Fruit fly (Drosophila melanogaster) whole organism, prepupa: ENCODE data around the gene Gr9a.

Experiments
- Blimp-1 ChIP-seq: fragments of 200-800 bp; sonication (Bioruptor generic); optimal IDR thresholded peaks from 3 replicates; lab custom pipeline; 2017; ENCODE audit warnings: missing biosample characterization, missing genetic modification characterization, mild to moderate bottlenecking, moderate library complexity, missing genetic modification reagents
- CG10631 ChIP-seq: fragments of 200-800 bp; sonication (Bioruptor generic); optimal IDR thresholded peaks from 2 replicates; lab custom pipeline; 2016; ENCODE audit warnings: missing biosample characterization, missing genetic modification characterization
- CG10669 ChIP-seq: fragments of 200-800 bp; sonication (Bioruptor generic); optimal IDR thresholded peaks from 3 replicates; lab custom pipeline; 2018; ENCODE audit warnings: missing biosample characterization, mild to moderate bottlenecking, missing genetic modification characterization, moderate library complexity
- CG11294 ChIP-seq: fragments of 200-800 bp; sonication (Bioruptor generic); IDR thresholded peaks from 2 replicates; pipeline ENCODE4 v1.3.6; 2022; ENCODE audit warnings: missing biosample characterization, missing genetic modification characterization
- CG11902 ChIP-seq: fragments of 200-800 bp; sonication (Bioruptor generic); optimal IDR thresholded peaks from 3 replicates; lab custom pipeline; 2016; ENCODE audit warnings: missing biosample characterization, missing genetic modification characterization
- CG1621 ChIP-seq: fragments of 200-800 bp; sonication (Bioruptor generic); optimal IDR thresholded peaks from 3 replicates; lab custom pipeline; 2018; ENCODE audit warnings: missing biosample characterization, mild to moderate bottlenecking, missing genetic modification characterization
- CG16779 ChIP-seq: fragments of 200-800 bp; sonication (Bioruptor generic); optimal IDR thresholded peaks from 3 replicates; lab custom pipeline; 2017; ENCODE audit warnings: missing biosample characterization, mild to moderate bottlenecking, missing genetic modification characterization
- CG3032 ChIP-seq: fragments of 200-800 bp; optimal IDR thresholded peaks from 2 replicates; lab custom pipeline; 2019; ENCODE audit warnings: missing biosample characterization, mild to moderate bottlenecking, missing genetic modification characterization, moderate library complexity
- CG32006 ChIP-seq: fragments of 200-800 bp; sonication (Bioruptor generic); optimal IDR thresholded peaks from 3 replicates; lab custom pipeline; 2017; ENCODE audit warnings: missing biosample characterization, mild to moderate bottlenecking, missing genetic modification characterization
- CG34406 ChIP-seq: fragments of 200-800 bp; sonication (Bioruptor generic); optimal IDR thresholded peaks from 3 replicates; lab custom pipeline; 2016; ENCODE audit warnings: missing biosample characterization, missing genetic modification characterization
- CG3919 ChIP-seq: fragments of 200-800 bp; sonication (Bioruptor generic); optimal IDR thresholded peaks from 3 replicates; lab custom pipeline; 2016; ENCODE audit warnings: missing biosample characterization, missing genetic modification characterization
- CG4318 ChIP-seq: fragments of 200-800 bp; sonication (Bioruptor generic); optimal IDR thresholded peaks from 3 replicates; lab custom pipeline; 2017; ENCODE audit warnings: missing biosample characterization, mild to moderate bottlenecking, missing genetic modification characterization
- CG6163 ChIP-seq: fragments of 200-800 bp; sonication (Bioruptor generic); IDR thresholded peaks from 3 replicates; pipeline ENCODE4 v1.3.6; 2022; ENCODE audit warnings: missing biosample characterization, missing genetic modification characterization
- CG6276 ChIP-seq: fragments of 200-800 bp; sonication (Bioruptor generic); optimal IDR thresholded peaks from 2 replicates; lab custom pipeline; 2017; ENCODE audit warnings: missing biosample characterization, mild to moderate bottlenecking, missing genetic modification characterization
- CG6792 ChIP-seq: fragments of 200-800 bp; sonication (Bioruptor generic); optimal IDR thresholded peaks from 3 replicates; lab custom pipeline; 2016; ENCODE audit warnings: missing biosample characterization, missing genetic modification characterization
- CG6808 ChIP-seq: fragments of 200-800 bp; sonication (Bioruptor generic); optimal IDR thresholded peaks from 3 replicates; lab custom pipeline; 2017; ENCODE audit warnings: missing biosample characterization, missing genetic modification characterization, mild to moderate bottlenecking, moderate library complexity, missing genetic modification reagents
- CG6854 ChIP-seq: fragments of 200-800 bp; sonication (Bioruptor generic); optimal IDR thresholded peaks from 2 replicates; lab custom pipeline; 2017; ENCODE audit warnings: missing biosample characterization, mild to moderate bottlenecking, missing genetic modification characterization
- CG7368 ChIP-seq: fragments of 200-800 bp; sonication (Bioruptor generic); optimal IDR thresholded peaks from 3 replicates; lab custom pipeline; 2016; ENCODE audit warnings: missing biosample characterization, missing genetic modification characterization
- CG8319 ChIP-seq: fragments of 200-800 bp; sonication (Bioruptor generic); optimal IDR thresholded peaks from 3 replicates; lab custom pipeline; 2016; ENCODE audit warnings: missing biosample characterization, missing genetic modification characterization
- CG8632 ChIP-seq: fragments of 200-800 bp; sonication (Bioruptor generic); optimal IDR thresholded peaks from 3 replicates; lab custom pipeline; 2016; ENCODE audit warnings: missing biosample characterization, missing genetic modification characterization
- CG9139 ChIP-seq: fragments of 200-800 bp; sonication (Bioruptor generic); optimal IDR thresholded peaks from 3 replicates; lab custom pipeline; 2017; ENCODE audit warnings: missing biosample characterization, mild to moderate bottlenecking, missing genetic modification characterization
- Eip75B ChIP-seq: fragments of 200-800 bp; sonication (Bioruptor generic); optimal IDR thresholded peaks from 3 replicates; lab custom pipeline; 2016; ENCODE audit warnings: missing biosample characterization, missing genetic modification characterization
- Eip78C ChIP-seq: fragments of 200-800 bp; sonication (Bioruptor generic); peaks from one replicate; lab custom pipeline; 2016; ENCODE audit warnings: missing biosample characterization, missing genetic modification characterization
- Ets21C ChIP-seq: fragments of 200-800 bp; sonication (Bioruptor generic); optimal IDR thresholded peaks from 3 replicates; lab custom pipeline; 2016; ENCODE audit warnings: missing biosample characterization, missing genetic modification characterization
- Ets96B ChIP-seq: fragments of 200-800 bp; optimal IDR thresholded peaks from 2 replicates; lab custom pipeline; 2019; ENCODE audit warnings: missing biosample characterization, mild to moderate bottlenecking, missing genetic modification characterization, moderate library complexity
- Gug ChIP-seq: fragments of 200-800 bp; sonication (Bioruptor generic); IDR thresholded peaks from 2 replicates; pipeline ENCODE4 v1.3.6; 2022; ENCODE audit warnings: missing biosample characterization, missing genetic modification characterization
- Hr38 ChIP-seq: sonication (Bioruptor generic); optimal IDR thresholded peaks from 2 replicates; lab custom pipeline; 2016; ENCODE audit warnings: missing biosample characterization, missing genetic modification characterization
- Hr39 ChIP-seq: fragments of 200-800 bp; sonication (Bioruptor generic); optimal IDR thresholded peaks from 2 replicates; lab custom pipeline; 2016; ENCODE audit warnings: missing biosample characterization, missing genetic modification characterization
- Hr4 ChIP-seq: fragments of 200-800 bp; sonication (Bioruptor generic); optimal IDR thresholded peaks from 3 replicates; lab custom pipeline; 2016; ENCODE audit warnings: missing biosample characterization, missing genetic modification characterization
- Lpt ChIP-seq: fragments of 200-800 bp; sonication (Bioruptor generic); optimal IDR thresholded peaks from 3 replicates; lab custom pipeline; 2016; ENCODE audit warnings: missing biosample characterization, missing genetic modification characterization
- Met ChIP-seq: fragments of 200-800 bp; sonication (Bioruptor generic); optimal IDR thresholded peaks from 3 replicates; lab custom pipeline; 2016; ENCODE audit warnings: missing biosample characterization, missing genetic modification characterization
- OdsH ChIP-seq: fragments of 200-800 bp; sonication (Bioruptor generic); optimal IDR thresholded peaks from 3 replicates; lab custom pipeline; 2016; ENCODE audit warnings: missing biosample characterization, missing genetic modification characterization
- Smox ChIP-seq: fragments of 200-800 bp; sonication (Bioruptor generic); optimal IDR thresholded peaks from 3 replicates; lab custom pipeline; 2016; ENCODE audit warnings: missing biosample characterization, missing genetic modification characterization
- Sox102F ChIP-seq: fragments of 200-800 bp; sonication (Bioruptor generic); optimal IDR thresholded peaks from 2 replicates; lab custom pipeline; 2016; ENCODE audit warnings: missing biosample characterization, mild to moderate bottlenecking, missing genetic modification characterization
- Sox14 ChIP-seq: fragments of 200-800 bp; sonication (Bioruptor generic); optimal IDR thresholded peaks from 3 replicates; lab custom pipeline; 2016; ENCODE audit warnings: missing biosample characterization, missing genetic modification characterization
- Sox15 ChIP-seq: fragments of 200-800 bp; sonication (Bioruptor generic); optimal IDR thresholded peaks from 3 replicates; lab custom pipeline; 2016; ENCODE audit warnings: missing biosample characterization, missing genetic modification characterization
- achi ChIP-seq: fragments of 200-800 bp; sonication (Bioruptor generic); optimal IDR thresholded peaks from 3 replicates; lab custom pipeline; 2016; ENCODE audit warnings: missing biosample characterization, missing genetic modification characterization
- acj6 ChIP-seq: fragments of 200-800 bp; sonication (Bioruptor generic); optimal IDR thresholded peaks from 3 replicates; lab custom pipeline; 2016; ENCODE audit warnings: missing biosample characterization, missing genetic modification characterization
- cyc ChIP-seq: fragments of 200-800 bp; sonication (Bioruptor generic); optimal IDR thresholded peaks from 3 replicates; lab custom pipeline; 2016; ENCODE audit warnings: missing biosample characterization, missing genetic modification characterization
- dac ChIP-seq: fragments of 200-800 bp; sonication (Bioruptor generic); optimal IDR thresholded peaks from 2 replicates; lab custom pipeline; 2017; ENCODE audit warnings: missing biosample characterization, mild to moderate bottlenecking, missing genetic modification characterization
- fd59A ChIP-seq: fragments of 200-800 bp; sonication (Bioruptor generic); optimal IDR thresholded peaks from 2 replicates; lab custom pipeline; 2017; ENCODE audit warnings: missing biosample characterization, mild to moderate bottlenecking, missing genetic modification characterization, missing genetic modification reagents
- fd85E ChIP-seq: fragments of 200-800 bp; sonication (Bioruptor generic); optimal IDR thresholded peaks from 3 replicates; lab custom pipeline; 2016; ENCODE audit warnings: missing biosample characterization, missing genetic modification characterization
- fkh ChIP-seq: fragments of 200-800 bp; sonication (Bioruptor generic); optimal IDR thresholded peaks from 3 replicates; lab custom pipeline; 2017; ENCODE audit warnings: missing biosample characterization, mild to moderate bottlenecking, missing genetic modification characterization, moderate library complexity
- lz ChIP-seq: fragments of 200-800 bp; sonication (Bioruptor generic); optimal IDR thresholded peaks from 3 replicates; lab custom pipeline; 2016; ENCODE audit warnings: missing biosample characterization, missing genetic modification characterization
- net ChIP-seq: fragments of 200-800 bp; sonication (Bioruptor generic); optimal IDR thresholded peaks from 3 replicates; lab custom pipeline; 2016; ENCODE audit warnings: missing biosample characterization, missing genetic modification characterization
- pdm3 ChIP-seq: fragments of 200-800 bp; sonication (Bioruptor generic); optimal IDR thresholded peaks from 3 replicates; lab custom pipeline; 2016; ENCODE audit warnings: missing biosample characterization, missing genetic modification characterization
- ss ChIP-seq, 2 experiments: fragments of 200-800 bp; sonication (Bioruptor generic); optimal IDR thresholded peaks; 2 replicates in 1 of 2; 3 replicates in 1 of 2; lab custom pipeline; 2017 to 2018; ENCODE audit warnings: mild to moderate bottlenecking in 2 of 2, missing biosample characterization in 2 of 2, missing genetic modification characterization in 2 of 2, moderate library complexity in 1 of 2
- svp ChIP-seq: fragments of 200-800 bp; sonication (Bioruptor generic); peaks from one replicate; lab custom pipeline; 2016; ENCODE audit warnings: missing biosample characterization, missing genetic modification characterization
- topi ChIP-seq: fragments of 200-800 bp; sonication (Bioruptor generic); optimal IDR thresholded peaks from 3 replicates; lab custom pipeline; 2016; ENCODE audit warnings: missing biosample characterization, missing genetic modification characterization
- vri ChIP-seq: fragments of 200-800 bp; sonication (Bioruptor generic); optimal IDR thresholded peaks from 3 replicates; lab custom pipeline; 2016; ENCODE audit warnings: missing biosample characterization, mild to moderate bottlenecking, missing genetic modification characterization

Gene Gr9a

DNA sequence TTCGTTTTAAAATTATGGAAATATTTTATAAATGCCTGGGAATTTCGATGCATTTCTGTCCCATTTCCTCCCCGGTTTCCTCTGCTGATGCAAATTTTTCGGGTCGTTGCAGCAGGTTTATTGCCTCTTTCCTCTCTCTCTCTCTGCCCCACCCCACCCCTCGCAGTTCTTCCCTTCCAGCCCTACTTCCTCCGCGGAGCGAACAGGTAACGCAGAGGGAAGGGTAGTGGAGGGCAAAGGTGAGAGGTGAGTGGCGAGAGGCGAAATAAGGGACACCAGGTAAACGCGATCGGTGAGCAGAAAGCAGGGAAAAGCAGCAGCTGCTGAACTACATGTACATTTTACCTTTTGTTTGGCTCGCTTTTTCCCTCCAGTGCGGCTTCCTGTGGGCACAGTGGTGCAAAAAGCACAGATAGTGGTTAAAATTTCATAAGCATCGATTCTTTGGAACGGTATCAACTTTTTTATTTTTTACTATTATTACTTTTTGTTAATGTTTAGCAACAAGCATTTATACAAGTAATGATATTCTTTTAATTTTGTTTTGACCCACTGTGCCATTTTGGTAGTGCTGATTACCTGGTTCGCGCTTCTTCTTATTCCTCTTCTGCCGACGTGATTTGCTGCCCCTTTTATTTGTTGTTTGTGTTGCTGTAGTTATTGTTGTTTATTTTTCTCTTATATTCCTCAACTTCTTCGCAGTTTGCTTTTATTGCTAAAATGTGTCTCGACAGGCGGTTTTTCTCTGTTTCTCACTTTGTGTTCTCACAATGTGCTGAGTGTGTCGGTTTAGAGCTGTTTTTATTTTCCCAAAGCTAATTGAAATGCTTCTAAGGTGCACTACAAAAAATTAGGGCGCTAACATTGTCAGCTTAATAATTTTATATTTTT, 26.8 kb downstream of the Gr9a start:
- TF ChIP-seq net: peak; percentile 76
- TF ChIP-seq svp (GFP tag; lab: Kevin White, UChicago): peak; percentile 91
- TF ChIP-seq CG32006 (GFP tag; lab: Kevin White, UChicago): peak; percentile 62
- TF ChIP-seq CG1621 (tag; lab: Kevin White, UChicago): peak; percentile 76
- TF ChIP-seq CG11294 (GFP tag; lab: Robert Waterston, UW): peak; percentile 44; the same call in 1 of the 2 replicates
- peak; percentile 53 for TF ChIP-seq CG11902 (GFP tag; lab: Kevin White, UChicago)
- peak; percentile 30 for TF ChIP-seq fd85E
- peak; percentile 59 for TF ChIP-seq Hr4
- peak; percentile 86 for TF ChIP-seq Sox102F (GFP tag; lab: Kevin White, UChicago)
- peak; percentile 71 for TF ChIP-seq CG6854 (GFP tag; lab: Kevin White, UChicago)
- TF ChIP-seq lz (GFP tag; lab: Kevin White, UChicago): peak; percentile 84
- TF ChIP-seq fd59A (GFP tag; lab: Kevin White, UChicago): peak; percentile 71
- TF ChIP-seq Ets96B (tag; lab: Kevin White, UChicago): peak; percentile 78
- TF ChIP-seq Smox (GFP tag; lab: Kevin White, UChicago): peak; percentile 86
- peak; percentile 21 for TF ChIP-seq Blimp-1 (GFP tag; lab: Kevin White, UChicago)
- TF ChIP-seq Sox15 (GFP tag; lab: Kevin White, UChicago): peak; percentile 73
- TF ChIP-seq ss (GFP tag; optimal IDR thresholded peaks at IDR 0.05; lab: Kevin White, UChicago): peak; percentile 72 to 76
- peak; percentile 88 for TF ChIP-seq Met (GFP tag; lab: Kevin White, UChicago)
- TF ChIP-seq vri (GFP tag; lab: Kevin White, UChicago): peak; percentile 76
- peak; percentile 75 for TF ChIP-seq CG8319
- TF ChIP-seq fkh (GFP tag; lab: Kevin White, UChicago): no peak
- peak; percentile 81 for TF ChIP-seq Sox14
- TF ChIP-seq CG10669 (GFP tag; lab: Kevin White, UChicago): peak; percentile 81
- TF ChIP-seq CG7368: peak; percentile 63
- no peak for TF ChIP-seq Hr38
- peak; percentile 74 for TF ChIP-seq Hr39 (GFP tag; lab: Kevin White, UChicago)
- peak; percentile 53 for TF ChIP-seq CG6276 (GFP tag; lab: Kevin White, UChicago)
- 0 out of 2 replicates have a peak, but pooled peaks have one; percentile 13 for TF ChIP-seq Gug (GFP tag; lab: Robert Waterston, UW)
- TF ChIP-seq CG3032: peak; percentile 74
- TF ChIP-seq Lpt: peak; percentile 51
- TF ChIP-seq CG10631 (GFP tag; lab: Kevin White, UChicago): peak; percentile 77
- TF ChIP-seq CG8632 (GFP tag; lab: Kevin White, UChicago): peak; percentile 84
- TF ChIP-seq CG6808 (GFP tag; lab: Kevin White, UChicago): peak; percentile 77
- TF ChIP-seq OdsH: peak; percentile 81
- peak; percentile 39 for TF ChIP-seq CG4318 (GFP tag; lab: Kevin White, UChicago)
- peak; percentile 76 for TF ChIP-seq acj6 (GFP tag; lab: Kevin White, UChicago)
- peak; percentile 81 for TF ChIP-seq achi (GFP tag; lab: Kevin White, UChicago)
- peak; percentile 69 for TF ChIP-seq Ets21C (GFP tag; lab: Kevin White, UChicago)
- TF ChIP-seq CG6163: peak; percentile 69
- peak; percentile 85 for TF ChIP-seq CG34406 (GFP tag; lab: Kevin White, UChicago)
- TF ChIP-seq Eip78C: peak; percentile 96
- peak; percentile 78 for TF ChIP-seq CG3919 (GFP tag; lab: Kevin White, UChicago)
- peak; percentile 42 for TF ChIP-seq dac (GFP tag; lab: Kevin White, UChicago)
- peak; percentile 67 for TF ChIP-seq cyc (GFP tag; lab: Kevin White, UChicago)
- TF ChIP-seq pdm3 (GFP tag; lab: Kevin White, UChicago): peak; percentile 82
- peak; percentile 56 for TF ChIP-seq CG16779 (tag; lab: Kevin White, UChicago)
- TF ChIP-seq CG9139 (GFP tag; lab: Kevin White, UChicago): peak; percentile 69
- peak; percentile 85 for TF ChIP-seq topi (GFP tag; lab: Kevin White, UChicago)
- TF ChIP-seq Eip75B (GFP tag; lab: Kevin White, UChicago): peak; percentile 74
- TF ChIP-seq CG6792 (GFP tag; lab: Kevin White, UChicago): peak; percentile 86
